Worm (Caenorhabditis elegans): ENCODE measurements around the gene M01B2.10.

DNA sequence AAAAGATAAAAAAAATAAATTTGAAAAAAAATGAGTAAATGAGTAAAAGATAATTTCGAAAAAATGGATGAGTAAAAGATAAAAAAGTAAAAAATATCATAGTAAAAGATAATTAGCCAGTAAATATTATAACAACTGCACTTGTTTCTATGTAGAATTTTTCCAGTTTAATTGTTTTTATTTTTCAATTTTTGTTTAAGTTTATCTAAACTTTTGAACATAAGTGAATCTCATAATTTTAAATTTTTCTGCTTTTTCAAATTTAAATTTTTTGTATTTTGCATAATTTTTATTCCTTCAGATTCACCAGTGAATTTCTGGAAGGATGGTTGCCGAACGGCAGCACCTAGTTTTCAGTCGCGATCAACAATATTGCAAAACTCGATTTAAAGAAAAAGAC lies 21.0 kb downstream of the M01B2.10 start, which contains the start of gene chil-12:
- TF ChIP-seq ztf-29 (GFP tag; IDR thresholded peaks at IDR 0.05) (no peak), ztf-23 (GFP tag; IDR thresholded peaks at IDR 0.05) (no peak), flt-1 (GFP tag; IDR thresholded peaks at IDR 0.05) (no peak), cog-1 (tag; optimal IDR thresholded peaks at IDR 0.05) (no peak), med-1 (GFP tag; optimal IDR thresholded peaks at IDR 0.05; ENCODE audit: insufficient read depth) (no peak)
